Worm (Caenorhabditis elegans) whole organism, mixed stage, embryonic: ENCODE data around the gene F26D2.16.

ENCODE experiments used
- M03D4.4 ChIP-seq: sonication (generic microtip); optimal IDR thresholded peaks from 2 replicates; lab custom pipeline; 2017; ENCODE audit warnings: mild to moderate bottlenecking, missing genetic modification characterization, missing compliant biosample characterization
- bed-3 ChIP-seq: fragments of 200-800 bp; sonication (Bioruptor generic); optimal IDR thresholded peaks from 3 replicates; lab custom pipeline; 2018; ENCODE audit warnings: mild to moderate bottlenecking, missing genetic modification characterization, moderate library complexity, missing compliant biosample characterization
- blmp-1 ChIP-seq: fragments of 150-350 bp; optimal IDR thresholded peaks from 2 replicates; lab custom pipeline; 2014; ENCODE audit warnings: missing biosample characterization, missing genetic modification characterization
- ceh-39 ChIP-seq: fragments of 150-350 bp; optimal IDR thresholded peaks from 2 replicates; lab custom pipeline; 2014; ENCODE audit warnings: missing biosample characterization, missing genetic modification characterization
- ceh-43 ChIP-seq: fragments of 200-800 bp; sonication (Bioruptor generic); optimal IDR thresholded peaks from 2 replicates; lab custom pipeline; 2018; ENCODE audit warnings: mild to moderate bottlenecking, missing genetic modification characterization, moderate library complexity, missing compliant biosample characterization
- ceh-83 ChIP-seq: fragments of 200-800 bp; sonication (Bioruptor generic); optimal IDR thresholded peaks from 2 replicates; lab custom pipeline; 2018; ENCODE audit warnings: mild to moderate bottlenecking, missing genetic modification characterization, missing compliant biosample characterization
- ces-1 ChIP-seq: fragments of 150-350 bp; optimal IDR thresholded peaks from 2 replicates; lab custom pipeline; 2014; ENCODE audit warnings: missing biosample characterization, missing genetic modification reagents, missing genetic modification characterization
- cnd-1 ChIP-seq: fragments of 200-800 bp; sonication (Bioruptor generic); optimal IDR thresholded peaks from 2 replicates; lab custom pipeline; 2018; ENCODE audit warnings: mild to moderate bottlenecking, missing genetic modification characterization, missing compliant biosample characterization
- drap-1 ChIP-seq: fragments of 200-800 bp; sonication (Bioruptor generic); optimal IDR thresholded peaks from 3 replicates; lab custom pipeline; 2018; ENCODE audit warnings: mild to moderate bottlenecking, missing genetic modification characterization, missing compliant biosample characterization
- elt-1 ChIP-seq: sonication (generic microtip); optimal IDR thresholded peaks from 2 replicates; lab custom pipeline; 2017; ENCODE audit warnings: missing genetic modification characterization, mild to moderate bottlenecking, missing compliant biosample characterization, antibody characterized with exemption, moderate library complexity, borderline replicate concordance; ENCODE audit not compliant: insufficient read depth
- elt-3 ChIP-seq: fragments of 150-350 bp; optimal IDR thresholded peaks from 2 replicates; lab custom pipeline; 2014; ENCODE audit warnings: missing biosample characterization, missing genetic modification characterization
- flh-1 ChIP-seq: fragments of 200-800 bp; sonication (Bioruptor generic); optimal IDR thresholded peaks from 2 replicates; lab custom pipeline; 2018; ENCODE audit warnings: mild to moderate bottlenecking, missing genetic modification characterization, moderate library complexity, missing compliant biosample characterization
- ham-2 ChIP-seq: fragments of 200-800 bp; sonication (Bioruptor generic); optimal IDR thresholded peaks from 2 replicates; lab custom pipeline; 2018; ENCODE audit warnings: mild to moderate bottlenecking, missing genetic modification characterization, missing compliant biosample characterization
- hlh-1 ChIP-seq: fragments of 150-350 bp; optimal IDR thresholded peaks from 2 replicates; lab custom pipeline; 2014; ENCODE audit warnings: missing biosample characterization, missing genetic modification reagents, missing genetic modification characterization
- lin-13 ChIP-seq: fragments of 150-350 bp; optimal IDR thresholded peaks from 2 replicates; lab custom pipeline; 2014; ENCODE audit warnings: missing biosample characterization, missing genetic modification characterization
- lin-32 ChIP-seq: fragments of 200-800 bp; sonication (Bioruptor generic); optimal IDR thresholded peaks from 2 replicates; lab custom pipeline; 2018; ENCODE audit warnings: mild to moderate bottlenecking, missing genetic modification characterization, missing compliant biosample characterization
- lsy-2 ChIP-seq: fragments of 150-350 bp; optimal IDR thresholded peaks from 2 replicates; lab custom pipeline; 2014; ENCODE audit warnings: missing biosample characterization, missing genetic modification characterization
- mab-5 ChIP-seq: fragments of 150-350 bp; optimal IDR thresholded peaks from 2 replicates; lab custom pipeline; 2014; ENCODE audit warnings: missing biosample characterization, missing genetic modification characterization
- mep-1 ChIP-seq: fragments of 150-350 bp; optimal IDR thresholded peaks from 2 replicates; lab custom pipeline; 2017; ENCODE audit warnings: missing biosample characterization, missing genetic modification reagents, missing genetic modification characterization, inconsistent platforms
- mls-2 ChIP-seq: sonication (generic microtip); optimal IDR thresholded peaks from 2 replicates; lab custom pipeline; 2016; ENCODE audit warnings: mild to moderate bottlenecking, missing genetic modification characterization, moderate library complexity, missing compliant biosample characterization
- nhr-12 ChIP-seq: fragments of 150-350 bp; optimal IDR thresholded peaks from 2 replicates; lab custom pipeline; 2014; ENCODE audit warnings: missing biosample characterization, missing genetic modification characterization
- nhr-2 ChIP-seq: fragments of 150-350 bp; optimal IDR thresholded peaks from 2 replicates; lab custom pipeline; 2014; ENCODE audit warnings: missing biosample characterization, missing genetic modification characterization
- nhr-237 ChIP-seq: fragments of 150-350 bp; optimal IDR thresholded peaks from 2 replicates; lab custom pipeline; 2014; ENCODE audit warnings: missing biosample characterization, missing genetic modification characterization
- nhr-28 ChIP-seq: fragments of 150-350 bp; optimal IDR thresholded peaks from 2 replicates; lab custom pipeline; 2014; ENCODE audit warnings: missing biosample characterization, missing genetic modification characterization
- nhr-76 ChIP-seq: sonication (generic microtip); optimal IDR thresholded peaks from 2 replicates; lab custom pipeline; 2017; ENCODE audit warnings: missing biosample characterization, missing genetic modification characterization
- pha-4 ChIP-seq: fragments of 150-350 bp; optimal IDR thresholded peaks from 2 replicates; lab custom pipeline; 2018; ENCODE audit warnings: missing biosample characterization, missing genetic modification reagents, missing genetic modification characterization
- sem-2 ChIP-seq: fragments of 200-800 bp; sonication (Bioruptor generic); optimal IDR thresholded peaks from 2 replicates; lab custom pipeline; 2018; ENCODE audit warnings: mild to moderate bottlenecking, missing genetic modification characterization, missing compliant biosample characterization
- snpc-4 ChIP-seq: fragments of 150-350 bp; optimal IDR thresholded peaks from 2 replicates; lab custom pipeline; 2014; ENCODE audit warnings: missing biosample characterization, missing genetic modification characterization
- sptf-1 ChIP-seq: sonication (generic microtip); optimal IDR thresholded peaks from 2 replicates; lab custom pipeline; 2017; ENCODE audit warnings: mild to moderate bottlenecking, missing genetic modification characterization, moderate library complexity, missing compliant biosample characterization
- tbx-8 ChIP-seq: fragments of 200-800 bp; sonication (Bioruptor generic); optimal IDR thresholded peaks from 2 replicates; lab custom pipeline; 2018; ENCODE audit warnings: mild to moderate bottlenecking, missing genetic modification characterization, moderate library complexity, missing compliant biosample characterization
- unc-120 ChIP-seq: sonication (generic microtip); optimal IDR thresholded peaks from 2 replicates; lab custom pipeline; 2017; ENCODE audit warnings: missing genetic modification characterization, missing compliant biosample characterization; ENCODE audit not compliant: poor library complexity, severe bottlenecking
- unc-62 ChIP-seq: fragments of 150-350 bp; optimal IDR thresholded peaks from 2 replicates; lab custom pipeline; 2014; ENCODE audit warnings: missing biosample characterization, missing genetic modification reagents, missing genetic modification characterization
- ztf-11 ChIP-seq: fragments of 150-350 bp; optimal IDR thresholded peaks from 2 replicates; lab custom pipeline; 2014; ENCODE audit warnings: missing biosample characterization, missing genetic modification characterization

Gene F26D2.16

DNA sequence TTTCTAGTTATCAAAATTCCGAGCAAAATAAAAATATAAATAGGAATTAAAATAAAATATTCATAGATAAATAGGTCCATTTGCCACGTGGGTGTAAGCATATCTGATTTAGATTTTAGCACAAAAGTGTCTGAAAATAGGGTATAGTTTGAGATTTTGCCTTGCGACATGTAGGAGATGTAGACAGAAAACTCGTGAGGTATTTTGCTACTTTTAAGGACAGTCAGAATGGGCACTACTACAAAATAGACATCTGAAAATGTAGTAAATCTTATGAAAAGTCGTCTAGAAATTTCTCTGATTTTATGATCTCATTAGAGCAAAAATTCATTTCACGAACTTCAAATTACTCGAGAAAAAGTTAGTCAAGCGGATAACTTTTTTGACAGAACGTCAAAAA, 45.0 kb downstream of the F26D2.16 start, which contains the start of gene srv-34:
TSS of gene srv-34 (minus strand) at position 101 of the 400 bp plus-strand sequence.
- no peak for TF ChIP-seq nhr-28 (tag; lab: Kevin White, UChicago)
- TF ChIP-seq snpc-4, result no peak
- no peak for TF ChIP-seq lin-32 (GFP tag; lab: Kevin White, UChicago)
- TF ChIP-seq sptf-1 (tag; lab: Kevin White, UChicago), result no peak
- no peak for TF ChIP-seq ceh-39 (tag; lab: Kevin White, UChicago)
- TF ChIP-seq unc-120 (tag; lab: Kevin White, UChicago), result no peak
- TF ChIP-seq flh-1 (GFP tag; lab: Kevin White, UChicago), result no peak
- no peak for TF ChIP-seq unc-62 (GFP tag; lab: Kevin White, UChicago)
- no peak for TF ChIP-seq nhr-237 (tag; lab: Kevin White, UChicago)
- TF ChIP-seq drap-1 (GFP tag; lab: Kevin White, UChicago), result no peak

DNA sequence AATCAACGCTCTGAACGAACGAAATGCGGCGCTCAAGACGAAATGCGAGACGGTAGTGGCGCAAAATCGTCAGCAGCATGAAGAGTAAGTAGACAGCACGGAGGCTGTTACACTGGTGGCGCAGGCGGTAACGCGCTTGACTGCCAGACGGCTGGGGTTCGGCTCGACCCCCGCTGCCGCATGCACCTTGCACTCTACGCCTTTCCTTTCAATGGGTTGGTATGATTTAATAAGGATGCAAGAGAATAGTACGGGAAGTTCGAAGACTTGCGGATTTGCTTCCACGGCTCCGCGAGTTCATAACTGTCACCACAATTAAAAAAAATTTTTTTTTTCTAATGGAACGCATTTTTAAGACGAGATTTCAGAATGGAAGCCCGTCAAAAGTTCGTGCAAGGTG, 49.6 kb downstream of the F26D2.16 start:
- peak; percentile 53 for TF ChIP-seq tbx-8 (GFP tag; lab: Kevin White, UChicago)
- TF ChIP-seq lin-13 (tag; lab: Kevin White, UChicago), result peak; percentile 25
- TF ChIP-seq ceh-83 (GFP tag; lab: Kevin White, UChicago), result peak; percentile 76
- TF ChIP-seq lin-32 (GFP tag; lab: Kevin White, UChicago), result peak; percentile 62
- TF ChIP-seq lsy-2, result no peak
- TF ChIP-seq nhr-12, result no peak
- no peak for TF ChIP-seq nhr-76 (tag; lab: Kevin White, UChicago)
- TF ChIP-seq snpc-4, result no peak
- TF ChIP-seq drap-1 (GFP tag; lab: Kevin White, UChicago), result peak; percentile 78
- TF ChIP-seq mab-5 (tag; lab: Kevin White, UChicago), result no peak
- TF ChIP-seq hlh-1 (tag; lab: Kevin White, UChicago), result peak; percentile 21
- peak; percentile 54 for TF ChIP-seq unc-120 (tag; lab: Kevin White, UChicago)
- TF ChIP-seq ceh-39 (tag; lab: Kevin White, UChicago), result no peak
- TF ChIP-seq sptf-1 (tag; lab: Kevin White, UChicago), result peak; percentile 85
- TF ChIP-seq nhr-2 (tag; lab: Kevin White, UChicago), result no peak
- TF ChIP-seq sem-2, result peak; percentile 73
- TF ChIP-seq unc-62 (GFP tag; lab: Kevin White, UChicago), result no peak
- TF ChIP-seq blmp-1 (tag; lab: Kevin White, UChicago), result no peak
- no peak for TF ChIP-seq mep-1 (tag; lab: Kevin White, UChicago)
- TF ChIP-seq elt-1 (tag; lab: Kevin White, UChicago), result no peak
- peak; percentile 76 for TF ChIP-seq M03D4.4 (tag; lab: Kevin White, UChicago)
- TF ChIP-seq mls-2 (tag; lab: Kevin White, UChicago), result peak; percentile 82
- peak; percentile 60 for TF ChIP-seq bed-3 (GFP tag; lab: Kevin White, UChicago)
- TF ChIP-seq elt-3, result no peak
- no peak for TF ChIP-seq ztf-11 (tag; lab: Kevin White, UChicago)
- TF ChIP-seq ham-2 (GFP tag; lab: Kevin White, UChicago), result peak; percentile 57
- TF ChIP-seq nhr-237 (tag; lab: Kevin White, UChicago), result no peak
- no peak for TF ChIP-seq ces-1 (GFP tag; lab: Kevin White, UChicago)
- TF ChIP-seq nhr-28 (tag; lab: Kevin White, UChicago), result no peak
- TF ChIP-seq pha-4 (tag; lab: Kevin White, UChicago), result peak; percentile 48
- peak; percentile 41 for TF ChIP-seq flh-1 (GFP tag; lab: Kevin White, UChicago)
- TF ChIP-seq ceh-43, result peak; percentile 57
- peak; percentile 84 for TF ChIP-seq cnd-1 (tag; lab: Kevin White, UChicago)
